Worm (Caenorhabditis elegans) whole organism, L3 larva: Measurements from ENCODE around the gene dpy-19.
A peak's percentile ranks its signal among the peaks of the same experiment; 100 is the strongest.

Source experiments
- R02D3.7 ChIP-seq: fragments of 150-350 bp; optimal IDR thresholded peaks from 2 replicates; lab custom pipeline; 2014; ENCODE audit warnings: missing biosample characterization, missing genetic modification characterization
- ZK546.5 ChIP-seq: sonication (generic microtip); optimal IDR thresholded peaks from 2 replicates; lab custom pipeline; 2017; ENCODE audit warnings: missing biosample characterization, missing genetic modification characterization
- aly-2 ChIP-seq: fragments of 150-350 bp; optimal IDR thresholded peaks from 2 replicates; lab custom pipeline; 2014; ENCODE audit warnings: missing biosample characterization, missing genetic modification characterization
- ama-1 ChIP-seq: fragments of 150-350 bp; optimal IDR thresholded peaks from 2 replicates; lab custom pipeline; 2018
- ceh-16 ChIP-seq: sonication (generic microtip); optimal IDR thresholded peaks from 2 replicates; lab custom pipeline; 2017; ENCODE audit warnings: missing biosample characterization, missing genetic modification characterization
- ceh-28 ChIP-seq: fragments of 150-350 bp; optimal IDR thresholded peaks from 2 replicates; lab custom pipeline; 2014; ENCODE audit warnings: missing biosample characterization, missing genetic modification reagents, missing genetic modification characterization
- ceh-82 ChIP-seq: fragments of 150-350 bp; optimal IDR thresholded peaks from 2 replicates; lab custom pipeline; 2014; ENCODE audit warnings: missing biosample characterization, missing genetic modification characterization
- ceh-9 ChIP-seq: sonication (generic microtip); optimal IDR thresholded peaks from 2 replicates; lab custom pipeline; 2018; ENCODE audit warnings: missing biosample characterization, missing genetic modification characterization
- elt-1 ChIP-seq: fragments of 150-350 bp; optimal IDR thresholded peaks from 2 replicates; lab custom pipeline; 2014; ENCODE audit warnings: missing biosample characterization, missing genetic modification characterization
- elt-2 ChIP-seq: sonication (generic microtip); optimal IDR thresholded peaks from 2 replicates; lab custom pipeline; 2016; ENCODE audit warnings: missing genetic modification reagents, mild to moderate bottlenecking, missing genetic modification characterization, missing compliant biosample characterization
- elt-3 ChIP-seq, 3 experiments: fragments of 150-350 bp in 1 of 3; sonication (generic microtip) in 2 of 3; optimal IDR thresholded peaks; 2 replicates in 2 of 3; 4 replicates in 1 of 3; lab custom pipeline; 2014 to 2017; ENCODE audit warnings: missing biosample characterization in 3 of 3, missing genetic modification characterization in 3 of 3
- fkh-2 ChIP-seq: fragments of 150-350 bp; optimal IDR thresholded peaks from 2 replicates; lab custom pipeline; 2014; ENCODE audit warnings: missing biosample characterization, missing genetic modification reagents, missing genetic modification characterization
- hmg-11 ChIP-seq: sonication (generic microtip); optimal IDR thresholded peaks from 2 replicates; lab custom pipeline; 2016; ENCODE audit warnings: missing genetic modification characterization, missing compliant biosample characterization
- jun-1 ChIP-seq: fragments of 150-350 bp; optimal IDR thresholded peaks from 2 replicates; lab custom pipeline; 2014; ENCODE audit warnings: missing biosample characterization, missing genetic modification reagents, missing genetic modification characterization
- lin-15B ChIP-seq: fragments of 150-350 bp; optimal IDR thresholded peaks from 2 replicates; lab custom pipeline; 2014; ENCODE audit warnings: missing biosample characterization, missing genetic modification characterization
- lin-39 ChIP-seq: fragments of 150-350 bp; optimal IDR thresholded peaks from 2 replicates; lab custom pipeline; 2018; ENCODE audit warnings: missing biosample characterization, missing genetic modification reagents, missing genetic modification characterization
- lsy-12 ChIP-seq: sonication (generic microtip); optimal IDR thresholded peaks from 2 replicates; lab custom pipeline; 2016; ENCODE audit warnings: mild to moderate bottlenecking, missing genetic modification characterization, missing compliant biosample characterization
- mml-1 ChIP-seq: fragments of 150-350 bp; sonication (generic microtip); optimal IDR thresholded peaks from 3 replicates; lab custom pipeline; 2014; ENCODE audit warnings: missing biosample characterization, missing genetic modification characterization
- nfya-1 ChIP-seq: sonication (generic microtip); optimal IDR thresholded peaks from 2 replicates; lab custom pipeline; 2017; ENCODE audit warnings: missing genetic modification characterization, mild to moderate bottlenecking, missing compliant biosample characterization, antibody characterized with exemption, moderate library complexity; ENCODE audit not compliant: insufficient read depth
- nhr-12 ChIP-seq: fragments of 150-350 bp; optimal IDR thresholded peaks from 2 replicates; lab custom pipeline; 2014; ENCODE audit warnings: missing biosample characterization, missing genetic modification characterization
- nhr-23 ChIP-seq: fragments of 150-350 bp; optimal IDR thresholded peaks from 2 replicates; lab custom pipeline; 2014; ENCODE audit warnings: missing biosample characterization, missing genetic modification reagents, missing genetic modification characterization
- nhr-237 ChIP-seq: fragments of 150-350 bp; optimal IDR thresholded peaks from 2 replicates; lab custom pipeline; 2014; ENCODE audit warnings: missing biosample characterization, missing genetic modification characterization
- nhr-25 ChIP-seq: sonication (generic microtip); optimal IDR thresholded peaks from 2 replicates; lab custom pipeline; 2017; ENCODE audit warnings: missing biosample characterization, missing genetic modification characterization
- nhr-28 ChIP-seq: fragments of 150-350 bp; optimal IDR thresholded peaks from 2 replicates; lab custom pipeline; 2014; ENCODE audit warnings: missing biosample characterization, missing genetic modification characterization
- nhr-43 ChIP-seq: sonication (generic microtip); optimal IDR thresholded peaks from 2 replicates; lab custom pipeline; 2016; ENCODE audit warnings: mild to moderate bottlenecking, missing genetic modification characterization, missing compliant biosample characterization; ENCODE audit not compliant: poor library complexity, severe bottlenecking
- nhr-67 ChIP-seq: fragments of 150-350 bp; optimal IDR thresholded peaks from 2 replicates; lab custom pipeline; 2014; ENCODE audit warnings: missing biosample characterization, missing genetic modification characterization
- pha-4 ChIP-seq: fragments of 150-350 bp; optimal IDR thresholded peaks from 2 replicates; lab custom pipeline; 2014; ENCODE audit warnings: missing biosample characterization, missing genetic modification reagents, missing genetic modification characterization
- pqm-1 ChIP-seq: fragments of 150-350 bp; optimal IDR thresholded peaks from 2 replicates; lab custom pipeline; 2017; ENCODE audit warnings: missing biosample characterization, missing genetic modification characterization, inconsistent platforms
- sea-2 ChIP-seq: fragments of 150-350 bp; sonication (generic microtip); optimal IDR thresholded peaks from 4 replicates; lab custom pipeline; 2014; ENCODE audit warnings: missing biosample characterization, missing genetic modification reagents, missing genetic modification characterization
- snpc-4 ChIP-seq: fragments of 150-350 bp; optimal IDR thresholded peaks from 2 replicates; lab custom pipeline; 2014; ENCODE audit warnings: missing biosample characterization, missing genetic modification characterization
- tbx-2 ChIP-seq: sonication (generic microtip); optimal IDR thresholded peaks from 2 replicates; lab custom pipeline; 2016; ENCODE audit warnings: mild to moderate bottlenecking, missing genetic modification characterization, missing compliant biosample characterization
- unc-39 ChIP-seq: sonication (generic microtip); optimal IDR thresholded peaks from 4 replicates; lab custom pipeline; 2017; ENCODE audit warnings: missing biosample characterization, missing genetic modification characterization
- unc-62 ChIP-seq: fragments of 150-350 bp; sonication (generic microtip); optimal IDR thresholded peaks from 4 replicates; lab custom pipeline; 2014; ENCODE audit warnings: missing biosample characterization, missing genetic modification reagents, missing genetic modification characterization
- zag-1 ChIP-seq: fragments of 150-350 bp; optimal IDR thresholded peaks from 2 replicates; lab custom pipeline; 2014; ENCODE audit warnings: missing biosample characterization, missing genetic modification characterization
- ztf-11 ChIP-seq: fragments of 150-350 bp; optimal IDR thresholded peaks from 2 replicates; lab custom pipeline; 2014; ENCODE audit warnings: missing biosample characterization, missing genetic modification characterization
- ztf-4 ChIP-seq: fragments of 150-350 bp; optimal IDR thresholded peaks from 2 replicates; lab custom pipeline; 2014; ENCODE audit warnings: missing biosample characterization, missing genetic modification characterization

dpy-19 gene

ce11 chrIII:8653875-8654386 lies 13.4 kb downstream of the dpy-19 start, which contains the start of gene F22B7.9:
TSS of gene F22B7.9 (minus strand) at chrIII:8653925.
- peak; percentile 30 for TF ChIP-seq ama-1 (lab: Kevin White, UChicago)
- peak; percentile 50 for TF ChIP-seq jun-1 (tag; lab: Kevin White, UChicago)
- peak; percentile 50 for TF ChIP-seq elt-2 (tag; lab: Kevin White, UChicago)
- TF ChIP-seq ceh-9 (tag; lab: Kevin White, UChicago), result no peak
- TF ChIP-seq pha-4 (tag; lab: Kevin White, UChicago), result peak; percentile 95
- TF ChIP-seq lin-39 (tag; lab: Kevin White, UChicago), result no peak
- peak; percentile 18 for TF ChIP-seq nfya-1
- TF ChIP-seq pqm-1 (tag; lab: Kevin White, UChicago), result peak; percentile 64

- peak; percentile 88 for TF ChIP-seq ama-1 (lab: Kevin White, UChicago)
- TF ChIP-seq fkh-2 (tag; lab: Kevin White, UChicago), result no peak
Measured at ce11 chrIII:8653457-8653856, 13.8 kb downstream of the dpy-19 start.

ce11 chrIII:8652922-8653321 lies 14.4 kb downstream of the dpy-19 start:
- TF ChIP-seq jun-1 (tag; lab: Kevin White, UChicago) (no peak), aly-2 (tag; lab: Kevin White, UChicago) (no peak), zag-1 (tag; lab: Kevin White, UChicago) (no peak), fkh-2 (tag; lab: Kevin White, UChicago) (no peak), unc-39 (no peak), nhr-43 (tag; lab: Kevin White, UChicago) (peak; percentile 70), mml-1 (tag; lab: Kevin White, UChicago) (no peak), pqm-1 (tag; lab: Kevin White, UChicago) (no peak), lin-39 (tag; lab: Kevin White, UChicago) (peak; percentile 71), ceh-82 (no peak), hmg-11 (peak; percentile 52), ceh-28 (tag; lab: Kevin White, UChicago) (no peak), nhr-12 (tag; lab: Kevin White, UChicago) (no peak), tbx-2 (tag; lab: Kevin White, UChicago) (peak; percentile 28), nhr-25 (tag; lab: Kevin White, UChicago) (peak; percentile 23), snpc-4 (no peak), lsy-12 (tag; lab: Kevin White, UChicago) (no peak), elt-1 (no peak), ceh-9 (tag; lab: Kevin White, UChicago) (no peak), ama-1 (lab: Kevin White, UChicago) (peak; percentile 95), nhr-23 (tag; lab: Kevin White, UChicago) (peak; percentile 21), nhr-67 (tag; lab: Kevin White, UChicago) (no peak), ceh-16 (tag; lab: Kevin White, UChicago) (no peak), R02D3.7 (tag; lab: Kevin White, UChicago) (no peak), nhr-237 (no peak), lin-15B (no peak), elt-3 (tag; optimal IDR thresholded peaks at IDR 0.05; lab: Kevin White, UChicago) (peak in 1 of 3 experiments; percentile 64), ztf-11 (tag; lab: Kevin White, UChicago) (no peak), ZK546.5 (tag; lab: Kevin White, UChicago) (no peak), sea-2 (GFP tag; lab: Kevin White, UChicago) (no peak), nfya-1 (peak; percentile 36), ztf-4 (tag; lab: Kevin White, UChicago) (peak; percentile 21), pha-4 (tag; lab: Kevin White, UChicago) (no peak), elt-2 (tag; lab: Kevin White, UChicago) (no peak), unc-62 (GFP tag; lab: Kevin White, UChicago) (no peak)

- TF ChIP-seq lsy-12 (tag; lab: Kevin White, UChicago) (peak; percentile 6), ama-1 (lab: Kevin White, UChicago) (peak; percentile 93), zag-1 (tag; lab: Kevin White, UChicago) (no peak), lin-15B (no peak), nhr-28 (tag; lab: Kevin White, UChicago) (no peak), ceh-16 (tag; lab: Kevin White, UChicago) (no peak), nhr-237 (no peak)
Measured at ce11 chrIII:8652112-8652694, 15.1 kb downstream of the dpy-19 start.
